Worm (Caenorhabditis elegans) whole organism, dauer: ENCODE data around the gene cyp-34A1.
"Not testable (repeated sequence)": the region's sequence is repeated elsewhere in the genome, so short reads cannot be mapped to it uniquely, and the experiment has no call there.

Experiments
- unc-62 ChIP-seq: sonication (generic microtip); optimal IDR thresholded peaks from 2 replicates; lab custom pipeline; 2017; ENCODE audit warnings: missing biosample characterization, missing genetic modification reagents, missing genetic modification characterization

The cyp-34A1 gene

ce11 chrV:15290995-15291394 is 3.2 kb upstream of the cyp-34A1 start, which contains the start of gene cyp-34A2:
Gene cyp-34A2, minus strand, starts transcription at chrV:15291095.
- no peak for TF ChIP-seq unc-62

- no peak for TF ChIP-seq unc-62
Observed at ce11 chrV:15285984-15286383, 1.8 kb downstream of the cyp-34A1 start.

ce11 chrV:15281279-15281949 is 6.3 kb downstream of the cyp-34A1 start, which contains the start of the genes srw-19 and srx-51:
Gene srw-19, minus strand, starts transcription at chrV:15281379.
Gene srx-51, plus strand, starts transcription at chrV:15281899.
- TF ChIP-seq unc-62, result no peak

ce11 chrV:15276915-15277314 is 10.8 kb downstream of the cyp-34A1 start, which contains the start of gene srw-17:
Gene srw-17, minus strand, starts transcription at chrV:15277015.
- no peak for TF ChIP-seq unc-62

ce11 chrV:15274757-15275156 is 13.0 kb downstream of the cyp-34A1 start, which contains the start of gene srw-16:
Gene srw-16, minus strand, starts transcription at chrV:15274857.
- no peak for TF ChIP-seq unc-62

- TF ChIP-seq unc-62, result no peak
Observed at ce11 chrV:15272263-15272662, 15.5 kb downstream of the cyp-34A1 start, which contains the start of gene T10H4.4. Gene T10H4.4, minus strand, starts transcription at chrV:15272363.

- TF ChIP-seq unc-62, result no peak
Observed at ce11 chrV:15268302-15268701, 19.5 kb downstream of the cyp-34A1 start, which contains the start of gene srw-22. Gene srw-22, plus strand, starts transcription at chrV:15268602.

ce11 chrV:15267405-15267804 is 20.4 kb downstream of the cyp-34A1 start, which contains the start of gene T10H4.13:
Gene T10H4.13, minus strand, starts transcription at chrV:15267505.
- no peak for TF ChIP-seq unc-62

- TF ChIP-seq unc-62, result no peak
Observed at ce11 chrV:15265814-15266213, 21.9 kb downstream of the cyp-34A1 start, which contains the start of gene M01B2.13. Gene M01B2.13, minus strand, starts transcription at chrV:15265914.

ce11 chrV:15264131-15264530 is 23.6 kb downstream of the cyp-34A1 start, which contains the start of gene M01B2.12:
Gene M01B2.12, minus strand, starts transcription at chrV:15264231.
- no peak for TF ChIP-seq unc-62

- not testable (repeated sequence) for TF ChIP-seq unc-62
Observed at ce11 chrV:15262336-15262735, 25.4 kb downstream of the cyp-34A1 start, which contains the start of gene M01B2.10. Gene M01B2.10, minus strand, starts transcription at chrV:15262436.

- no peak for TF ChIP-seq unc-62
Observed at ce11 chrV:15259904-15260303, 27.9 kb downstream of the cyp-34A1 start, which contains the start of gene M01B2.8. Gene M01B2.8, plus strand, starts transcription at chrV:15260204.

- TF ChIP-seq unc-62, result no peak
Observed at ce11 chrV:15259049-15259448, 28.7 kb downstream of the cyp-34A1 start, which contains the start of gene srsx-37. Gene srsx-37, minus strand, starts transcription at chrV:15259149.

ce11 chrV:15256669-15257068 is 31.1 kb downstream of the cyp-34A1 start, which contains the start of gene srsx-39:
Gene srsx-39, minus strand, starts transcription at chrV:15256769.
- TF ChIP-seq unc-62, result not testable (repeated sequence)

ce11 chrV:15253529-15253928 is 34.2 kb downstream of the cyp-34A1 start, which contains the start of gene srbc-75:
Gene srbc-75, plus strand, starts transcription at chrV:15253829.
- no peak for TF ChIP-seq unc-62

ce11 chrV:15252082-15252481 is 35.7 kb downstream of the cyp-34A1 start, which contains the start of gene srbc-76:
Gene srbc-76, plus strand, starts transcription at chrV:15252382.
- TF ChIP-seq unc-62, result no peak

ce11 chrV:15250304-15250703 is 37.5 kb downstream of the cyp-34A1 start, which contains the start of gene srd-28:
Gene srd-28, plus strand, starts transcription at chrV:15250604.
- TF ChIP-seq unc-62, result not testable (repeated sequence)
